Comparison of ENCODE assay signal across 5 worm cellular contexts in genomic region chrIV:8015726-8016312, ce11.
TF ChIP-seq lines count a peak whose summit lies in the region.
"Not testable (repeated sequence)": the region's sequence is repeated elsewhere in the genome, so short reads cannot be mapped to it uniquely, and the experiment has no call there.

Gene C26B2.7, plus strand, starts transcription at chrIV:8016274.

TF ChIP-seq in whole organism, L1 larva, 84 proteins besides CTCF, POLR2A, EP300 and RAD21 (continues in another document):
- peak; percentile 76 for TF ChIP-seq vab-15 (tag; optimal IDR thresholded peaks at IDR 0.05; lab: Kevin White, UChicago)
- peak; percentile 76 to 89 for TF ChIP-seq lin-35 (GFP tag; optimal IDR thresholded peaks at IDR 0.05; lab: Kevin White, UChicago)
- TF ChIP-seq ceh-90 (tag; optimal IDR thresholded peaks at IDR 0.05; lab: Kevin White, UChicago), result peak; percentile 53
- TF ChIP-seq nhr-90 (tag; optimal IDR thresholded peaks at IDR 0.05; lab: Kevin White, UChicago; ENCODE audit: poor library complexity), result peak; percentile 82
- TF ChIP-seq jun-1 (tag; optimal IDR thresholded peaks at IDR 0.05; lab: Kevin White, UChicago), result peak; percentile 44
- peak; percentile 28 for TF ChIP-seq Y116A8C.19 (tag; optimal IDR thresholded peaks at IDR 0.05; lab: Kevin White, UChicago; ENCODE audit: borderline replicate concordance)
- peak; percentile 37 for TF ChIP-seq ceh-8 (GFP tag; optimal IDR thresholded peaks at IDR 0.05; lab: Kevin White, UChicago)
- TF ChIP-seq ztf-11 (tag; optimal IDR thresholded peaks at IDR 0.05; lab: Kevin White, UChicago), result peak in 1 of 2 experiments; percentile 94
- TF ChIP-seq nhr-71 (tag; optimal IDR thresholded peaks at IDR 0.05; lab: Kevin White, UChicago), result peak; percentile 88
- TF ChIP-seq fos-1 (tag; optimal IDR thresholded peaks at IDR 0.05; lab: Kevin White, UChicago), result peak; percentile 21
- peak; percentile 5 for TF ChIP-seq elt-2 (tag; optimal IDR thresholded peaks at IDR 0.05; lab: Kevin White, UChicago)
- peak; percentile 22 for TF ChIP-seq lin-13 (GFP tag; optimal IDR thresholded peaks at IDR 0.05; lab: Kevin White, UChicago)
- TF ChIP-seq swsn-7 (tag; optimal IDR thresholded peaks at IDR 0.05; lab: Kevin White, UChicago), result peak; percentile 81
- TF ChIP-seq lin-14 (GFP tag; optimal IDR thresholded peaks at IDR 0.05; lab: Kevin White, UChicago), result peak; percentile 81
- peak; percentile 54 for TF ChIP-seq ceh-63 (GFP tag; optimal IDR thresholded peaks at IDR 0.05; lab: Kevin White, UChicago)
- TF ChIP-seq fkh-4 (tag; optimal IDR thresholded peaks at IDR 0.05; lab: Kevin White, UChicago; ENCODE audit: borderline replicate concordance), result peak; percentile 48
- TF ChIP-seq unc-98 (GFP tag; IDR thresholded peaks at IDR 0.05; lab: Robert Waterston, UW), result peak; percentile 76

TF ChIP-seq in whole organism, L3 larva, 47 proteins besides CTCF, POLR2A, EP300 and RAD21:
- TF ChIP-seq lin-15B (tag; optimal IDR thresholded peaks at IDR 0.05; lab: Kevin White, UChicago), result peak; percentile 52
- TF ChIP-seq nfya-1 (tag; optimal IDR thresholded peaks at IDR 0.05; lab: Kevin White, UChicago; ENCODE audit: insufficient read depth), result peak; percentile 55
- TF ChIP-seq hmg-11 (tag; optimal IDR thresholded peaks at IDR 0.05; lab: Kevin White, UChicago), result peak; percentile 37
- TF ChIP-seq elt-2 (tag; optimal IDR thresholded peaks at IDR 0.05; lab: Kevin White, UChicago), result peak; percentile 31
- TF ChIP-seq ceh-82 (tag; optimal IDR thresholded peaks at IDR 0.05; lab: Kevin White, UChicago), result peak; percentile 36
- peak; percentile 20 for TF ChIP-seq snpc-4 (tag; optimal IDR thresholded peaks at IDR 0.05; lab: Kevin White, UChicago)
- peak; percentile 44 for TF ChIP-seq lsy-12 (tag; optimal IDR thresholded peaks at IDR 0.05; lab: Kevin White, UChicago)
- peak; percentile 74 for TF ChIP-seq pha-4 (tag; optimal IDR thresholded peaks at IDR 0.05; lab: Kevin White, UChicago)
- TF ChIP-seq jun-1 (tag; optimal IDR thresholded peaks at IDR 0.05; lab: Kevin White, UChicago), result peak; percentile 29
- TF ChIP-seq nhr-23 (tag; optimal IDR thresholded peaks at IDR 0.05; lab: Kevin White, UChicago), result peak; percentile 19
- TF ChIP-seq R02D3.7 (tag; optimal IDR thresholded peaks at IDR 0.05; lab: Kevin White, UChicago), result peak; percentile 87
- TF ChIP-seq nhr-43 (tag; optimal IDR thresholded peaks at IDR 0.05; lab: Kevin White, UChicago; ENCODE audit: poor library complexity, severe bottlenecking), result peak; percentile 80
TF ChIP-seq in whole organism, L3 larva: peak in this region for 12; not testable (repeated sequence) for 35.

TF ChIP-seq in whole organism, early embryonic, 17 proteins besides CTCF, POLR2A, EP300 and RAD21:
- TF ChIP-seq ets-7 (tag; optimal IDR thresholded peaks at IDR 0.05; lab: Kevin White, UChicago), result peak; percentile 66
- TF ChIP-seq pes-1 (GFP tag; IDR thresholded peaks at IDR 0.05; lab: Robert Waterston, UW), result peak; percentile 80
- peak; percentile 43; the same call in 1 of the 2 replicates for TF ChIP-seq tbx-37 (GFP tag; conservative IDR thresholded peaks at IDR 0.05; lab: Robert Waterston, UW)
- peak; percentile 54; the same call in 1 of the 2 replicates for TF ChIP-seq scrt-1 (GFP tag; IDR thresholded peaks at IDR 0.05; lab: Robert Waterston, UW)
- TF ChIP-seq sea-1 (GFP tag; conservative IDR thresholded peaks at IDR 0.05; lab: Robert Waterston, UW), result 0 out of 2 replicates have a peak, but pooled peaks have one; percentile 22

TF ChIP-seq in whole organism, midembryonic, 9 proteins besides CTCF, POLR2A, EP300 and RAD21:
- 0 out of 2 replicates have a peak, but pooled peaks have one; percentile 40 for TF ChIP-seq ref-1 (GFP tag; conservative IDR thresholded peaks at IDR 0.05; lab: Robert Waterston, UW)
- peak; percentile 80 for TF ChIP-seq klf-2 (GFP tag; conservative IDR thresholded peaks at IDR 0.05; lab: Robert Waterston, UW)
- peak; percentile 57; the same call in 1 of the 2 replicates for TF ChIP-seq ztf-29 (GFP tag; IDR thresholded peaks at IDR 0.05; lab: Robert Waterston, UW)
- TF ChIP-seq flt-1 (GFP tag; IDR thresholded peaks at IDR 0.05; lab: Robert Waterston, UW), result peak; percentile 82
- TF ChIP-seq cog-1 (tag; optimal IDR thresholded peaks at IDR 0.05; lab: Kevin White, UChicago), result peak; percentile 12
- peak; percentile 73 for TF ChIP-seq ztf-23 (GFP tag; IDR thresholded peaks at IDR 0.05; lab: Robert Waterston, UW)
- peak; percentile 48; the same call in 1 of the 2 replicates for TF ChIP-seq tab-1 (GFP tag; IDR thresholded peaks at IDR 0.05; lab: Robert Waterston, UW)

TF ChIP-seq in whole organism, young adult, 124 proteins besides CTCF, POLR2A, EP300 and RAD21 (continues in another document):
- peak; percentile 39; the same call in 1 of the 2 replicates for TF ChIP-seq zfh-2 (GFP tag; conservative IDR thresholded peaks at IDR 0.05; lab: Robert Waterston, UW)
- peak; percentile 66 for TF ChIP-seq madf-6 (GFP tag; IDR thresholded peaks at IDR 0.05; lab: Robert Waterston, UW)
- peak; percentile 93 for TF ChIP-seq ztf-25 (GFP tag; IDR thresholded peaks at IDR 0.05; lab: Robert Waterston, UW)
- peak; percentile 59 for TF ChIP-seq lsl-1 (GFP tag; optimal IDR thresholded peaks at IDR 0.05; lab: Kevin White, UChicago)
- TF ChIP-seq athp-1 (tag; optimal IDR thresholded peaks at IDR 0.05; lab: Kevin White, UChicago), result peak; percentile 58
- peak; percentile 88 for TF ChIP-seq let-526 (GFP tag; IDR thresholded peaks at IDR 0.05; lab: Robert Waterston, UW)
- TF ChIP-seq lir-1 (GFP tag; conservative IDR thresholded peaks at IDR 0.05; lab: Robert Waterston, UW), result peak; percentile 77
- peak; percentile 69 for TF ChIP-seq mcd-1 (GFP tag; IDR thresholded peaks at IDR 0.05; lab: Robert Waterston, UW)
- TF ChIP-seq chd-7 (tag; optimal IDR thresholded peaks at IDR 0.05; lab: Kevin White, UChicago), result peak; percentile 37
- peak; percentile 9 for TF ChIP-seq hrde-1 (tag; optimal IDR thresholded peaks at IDR 0.05; lab: Kevin White, UChicago; ENCODE audit: borderline replicate concordance)
- peak; percentile 67 for TF ChIP-seq cebp-1 (GFP tag; IDR thresholded peaks at IDR 0.05; lab: Robert Waterston, UW)
- peak; percentile 69 for TF ChIP-seq cebp-1 (tag; optimal IDR thresholded peaks at IDR 0.05; lab: Kevin White, UChicago)
- peak; percentile 55; the same call in 1 of the 2 replicates for TF ChIP-seq hmg-1.2 (GFP tag; IDR thresholded peaks at IDR 0.05; lab: Robert Waterston, UW)
- peak; percentile 78 for TF ChIP-seq attf-5 (GFP tag; optimal IDR thresholded peaks at IDR 0.05; lab: Kevin White, UChicago)
- peak; percentile 87 for TF ChIP-seq aptf-2 (GFP tag; conservative IDR thresholded peaks at IDR 0.05; lab: Robert Waterston, UW)
- 0 out of 2 replicates have a peak, but pooled peaks have one; percentile 61 for TF ChIP-seq Y79H2A.3 (GFP tag; conservative IDR thresholded peaks at IDR 0.05; lab: Robert Waterston, UW)
- TF ChIP-seq madf-10 (tag; optimal IDR thresholded peaks at IDR 0.05; lab: Kevin White, UChicago), result peak; percentile 84
- peak; percentile 82 for TF ChIP-seq C17E4.6 (GFP tag; IDR thresholded peaks at IDR 0.05; lab: Robert Waterston, UW)
- peak in 1 of 2 experiments; percentile 34 for TF ChIP-seq rec-8 (tag; optimal IDR thresholded peaks at IDR 0.05; lab: Kevin White, UChicago)
- peak; percentile 69 for TF ChIP-seq lin-54 (GFP tag; optimal IDR thresholded peaks at IDR 0.05; lab: Kevin White, UChicago)
- peak; percentile 97 for TF ChIP-seq ztf-28 (GFP tag; IDR thresholded peaks at IDR 0.05; lab: Robert Waterston, UW)
- TF ChIP-seq ceh-27 (GFP tag; optimal IDR thresholded peaks at IDR 0.05; lab: Kevin White, UChicago), result peak; percentile 72
- TF ChIP-seq dox-1 (GFP tag; IDR thresholded peaks at IDR 0.05; lab: Robert Waterston, UW), result peak; percentile 86
- peak; percentile 78 for TF ChIP-seq ZK185.1 (tag; optimal IDR thresholded peaks at IDR 0.05; lab: Kevin White, UChicago; ENCODE audit: poor library complexity, severe bottlenecking)
- peak; percentile 61 for TF ChIP-seq unc-130 (GFP tag; optimal IDR thresholded peaks at IDR 0.05; lab: Kevin White, UChicago)
- peak; percentile 77 for TF ChIP-seq hsf-1 (GFP tag; IDR thresholded peaks at IDR 0.05; lab: Robert Waterston, UW)
- not testable (repeated sequence) for TF ChIP-seq snpc-4 (GFP tag; optimal IDR thresholded peaks at IDR 0.05; lab: Kevin White, UChicago)
- TF ChIP-seq snpc-4 (tag; optimal IDR thresholded peaks at IDR 0.05; lab: Kevin White, UChicago), result peak in 3 of 4 experiments; percentile 11 to 59 (median 16)
- TF ChIP-seq madf-8 (GFP tag; conservative IDR thresholded peaks at IDR 0.05; lab: Robert Waterston, UW), result peak; percentile 63
- TF ChIP-seq tbp1 (GFP tag; optimal IDR thresholded peaks at IDR 0.05; lab: Kevin White, UChicago), result peak; percentile 31
- peak; percentile 53 for TF ChIP-seq F49E8.2 (tag; optimal IDR thresholded peaks at IDR 0.05; lab: Kevin White, UChicago; ENCODE audit: insufficient read depth)
- peak; percentile 59 for TF ChIP-seq ccch-3 (GFP tag; optimal IDR thresholded peaks at IDR 0.05; lab: Kevin White, UChicago)
- 0 out of 2 replicates have a peak, but pooled peaks have one; percentile 14 for TF ChIP-seq attf-6 (GFP tag; IDR thresholded peaks at IDR 0.05; lab: Robert Waterston, UW)
- TF ChIP-seq let-607 (tag; optimal IDR thresholded peaks at IDR 0.05; lab: Kevin White, UChicago), result peak in 1 of 2 experiments; percentile 48
- TF ChIP-seq egrh-3 (GFP tag; IDR thresholded peaks at IDR 0.05; lab: Robert Waterston, UW), result peak; percentile 81
- peak; percentile 99 for TF ChIP-seq ceh-100 (GFP tag; IDR thresholded peaks at IDR 0.05; lab: Robert Waterston, UW)
- TF ChIP-seq pbrm-1 (GFP tag; IDR thresholded peaks at IDR 0.05; lab: Robert Waterston, UW), result peak; percentile 62; the same call in 1 of the 2 replicates
- peak; percentile 75 for TF ChIP-seq ztf-18 (tag; optimal IDR thresholded peaks at IDR 0.05; lab: Kevin White, UChicago)
- TF ChIP-seq him-1 (tag; optimal IDR thresholded peaks at IDR 0.05; lab: Kevin White, UChicago), result peak; percentile 8
- TF ChIP-seq B0035.1 (tag; optimal IDR thresholded peaks at IDR 0.05; lab: Kevin White, UChicago), result peak; percentile 3
- TF ChIP-seq bed-2 (GFP tag; IDR thresholded peaks at IDR 0.05; lab: Robert Waterston, UW), result peak; percentile 89; the same call in 1 of the 2 replicates
- peak; percentile 18 for TF ChIP-seq ztf-26 (tag; optimal IDR thresholded peaks at IDR 0.05; lab: Kevin White, UChicago)
- TF ChIP-seq Y67H2A.10 (GFP tag; conservative IDR thresholded peaks at IDR 0.05; lab: Robert Waterston, UW), result peak; percentile 68
- TF ChIP-seq attf-3 (GFP tag; conservative IDR thresholded peaks at IDR 0.05; lab: Robert Waterston, UW), result peak; percentile 99
- TF ChIP-seq ekl-4 (GFP tag; IDR thresholded peaks at IDR 0.05; lab: Robert Waterston, UW), result peak; percentile 57
- TF ChIP-seq D2030.7 (GFP tag; IDR thresholded peaks at IDR 0.05; lab: Robert Waterston, UW), result peak; percentile 94
- peak; percentile 80 for TF ChIP-seq B0019.2 (GFP tag; conservative IDR thresholded peaks at IDR 0.05; lab: Robert Waterston, UW)
